Worm (Caenorhabditis elegans) whole organism, early embryonic: ENCODE data around the gene srx-9.

Source experiments
- ama-1 ChIP-seq: fragments of 150-350 bp; optimal IDR thresholded peaks from 2 replicates; lab custom pipeline; 2014
- ceh-13 ChIP-seq: fragments of 200-800 bp; sonication (Bioruptor generic); optimal IDR thresholded peaks from 2 replicates; lab custom pipeline; 2018; ENCODE audit warnings: mild to moderate bottlenecking, missing genetic modification characterization, missing compliant biosample characterization
- ets-7 ChIP-seq: sonication (generic microtip); optimal IDR thresholded peaks from 2 replicates; lab custom pipeline; 2016; ENCODE audit warnings: missing genotype, missing genetic modification characterization, missing compliant biosample characterization
- hmbx-1 ChIP-seq: sonication (generic microtip); optimal IDR thresholded peaks from 2 replicates; lab custom pipeline; 2016; ENCODE audit warnings: mild to moderate bottlenecking, missing genetic modification characterization, missing compliant biosample characterization
- hnd-1 ChIP-seq: sonication (generic microtip); optimal IDR thresholded peaks from 2 replicates; lab custom pipeline; 2016; ENCODE audit warnings: missing genetic modification characterization, missing compliant biosample characterization
- pes-1 ChIP-seq: fragments of 200-800 bp; sonication (Bioruptor generic); IDR thresholded peaks from 2 replicates; pipeline ENCODE4 v1.3.6; 2022; ENCODE audit warnings: missing genetic modification reagents, missing genetic modification characterization, missing compliant biosample characterization
- sea-1 ChIP-seq: fragments of 200-800 bp; sonication (Bioruptor generic); conservative IDR thresholded peaks from 2 replicates; pipeline ENCODE4 v1.3.6; 2022; ENCODE audit warnings: missing genetic modification characterization, missing compliant biosample characterization
- tbx-11 ChIP-seq: fragments of 200-800 bp; sonication (Bioruptor generic); IDR thresholded peaks from 2 replicates; pipeline ENCODE4 v1.3.6; 2022; ENCODE audit warnings: missing genetic modification characterization, missing compliant biosample characterization
- tra-4 ChIP-seq: sonication (generic microtip); optimal IDR thresholded peaks from 2 replicates; lab custom pipeline; 2017; ENCODE audit warnings: missing genetic modification characterization, missing compliant biosample characterization

- no peak for TF ChIP-seq ama-1 (lab: Kevin White, UChicago)
- TF ChIP-seq sea-1 (GFP tag; lab: Robert Waterston, UW) = no peak
- TF ChIP-seq hmbx-1 (tag; lab: Kevin White, UChicago) = no peak
- TF ChIP-seq tbx-11 (GFP tag; lab: Robert Waterston, UW) = no peak
- TF ChIP-seq hnd-1 (tag; lab: Kevin White, UChicago) = no peak
- no peak for TF ChIP-seq pes-1 (GFP tag; lab: Robert Waterston, UW)
- no peak for TF ChIP-seq ceh-13
- no peak for TF ChIP-seq tra-4 (tag; lab: Kevin White, UChicago)
- no peak for TF ChIP-seq ets-7 (tag; lab: Kevin White, UChicago)
These were observed 42.7 kb upstream of the srx-9 start, which contains the start of gene F25E5.16 for ce11 chrV:7437985-7438384.
